Fruit fly (Drosophila melanogaster): ENCODE data around the gene fid.
A peak's percentile ranks its signal among the peaks of the same experiment; 100 is the strongest.

fid gene

dm6 chr3R:26014262-26014833 is 44.5 kb downstream of the fid start, which contains the start of gene Kaz-m1 (continued):
- TF ChIP-seq fd3F (GFP tag; optimal IDR thresholded peaks at IDR 0.05) (peak; percentile 15), Doc2 (GFP tag; IDR thresholded peaks at IDR 0.05) (no peak), CG13775 (GFP tag; optimal IDR thresholded peaks at IDR 0.05) (peak; percentile 7), Dll (GFP tag; IDR thresholded peaks at IDR 0.05; ENCODE audit: partially characterized antibody) (no peak), sima (GFP tag; optimal IDR thresholded peaks at IDR 0.05) (no peak), phol (tag; optimal IDR thresholded peaks at IDR 0.05) (peak; percentile 73), CG8944 (GFP tag; optimal IDR thresholded peaks at IDR 0.05) (no peak), Nf-YC (tag; optimal IDR thresholded peaks at IDR 0.05) (peak; percentile 32), CG15514 (GFP tag; optimal IDR thresholded peaks at IDR 0.05) (no peak), mirr (GFP tag; optimal IDR thresholded peaks at IDR 0.05) (peak; percentile 4), tio (GFP tag; optimal IDR thresholded peaks at IDR 0.05) (no peak), CG12769 (tag; optimal IDR thresholded peaks at IDR 0.05) (no peak), Rfx (GFP tag; IDR thresholded peaks at IDR 0.05) (peak; percentile 42; the same call in 1 of the 2 replicates), CG11093 (GFP tag; IDR thresholded peaks at IDR 0.05) (no peak), CG7271 (tag; optimal IDR thresholded peaks at IDR 0.05) (no peak), Six4 (GFP tag; optimal IDR thresholded peaks at IDR 0.05) (no peak), Sry-δ (GFP tag; optimal IDR thresholded peaks at IDR 0.05) (no peak), Vsx1 (GFP tag; optimal IDR thresholded peaks at IDR 0.05) (no peak), hkb (optimal IDR thresholded peaks at IDR 0.05) (no peak), hkb (GFP tag; IDR thresholded peaks at IDR 0.05) (peak; percentile 60), D19B (GFP tag; optimal IDR thresholded peaks at IDR 0.05) (no peak), CG16779 (GFP tag; IDR thresholded peaks at IDR 0.05) (no peak), CG1603 (tag; optimal IDR thresholded peaks at IDR 0.05) (no peak), CG9932 (GFP tag; IDR thresholded peaks at IDR 0.05) (peak; percentile 37; the same call in 1 of the 2 replicates), dmrt11E (tag; optimal IDR thresholded peaks at IDR 0.05) (peak; percentile 73), gcm (GFP tag; optimal IDR thresholded peaks at IDR 0.05) (peak; percentile 58), Lpt (GFP tag; optimal IDR thresholded peaks at IDR 0.05) (no peak), ind (GFP tag; optimal IDR thresholded peaks at IDR 0.05) (peak; percentile 9), onecut (GFP tag; IDR thresholded peaks at IDR 0.05) (no peak), twi (tag; optimal IDR thresholded peaks at IDR 0.05) (no peak), Bteb2 (GFP tag; optimal IDR thresholded peaks at IDR 0.05) (no peak), CG10209 (GFP tag; optimal IDR thresholded peaks at IDR 0.05) (peak; percentile 46), NFAT (GFP tag; IDR thresholded peaks at IDR 0.05) (no peak), D (optimal IDR thresholded peaks at IDR 0.05) (no peak), D (GFP tag; optimal IDR thresholded peaks at IDR 0.05) (peak; percentile 17), exex (tag; optimal IDR thresholded peaks at IDR 0.05) (peak; percentile 41), HmgZ (tag; optimal IDR thresholded peaks at IDR 0.05) (peak; percentile 39), ab (GFP tag; optimal IDR thresholded peaks at IDR 0.05) (no peak), CG7987 (GFP tag; optimal IDR thresholded peaks at IDR 0.05) (no peak), ken (GFP tag; IDR thresholded peaks at IDR 0.05) (no peak), cwo (GFP tag; optimal IDR thresholded peaks at IDR 0.05) (peak; percentile 47), CrebB (tag; optimal IDR thresholded peaks at IDR 0.05) (no peak), Opbp (GFP tag; IDR thresholded peaks at IDR 0.05; ENCODE audit: partially characterized antibody) (no peak), shn (GFP tag; optimal IDR thresholded peaks at IDR 0.05) (no peak), Ets97D (GFP tag; optimal IDR thresholded peaks at IDR 0.05) (no peak), CG8478 (optimal IDR thresholded peaks at IDR 0.05) (no peak), CG8281 (tag; optimal IDR thresholded peaks at IDR 0.05) (peak; percentile 39), fd102C (GFP tag; optimal IDR thresholded peaks at IDR 0.05) (no peak), disco-r (GFP tag; optimal IDR thresholded peaks at IDR 0.05) (no peak), Usf (GFP tag; optimal IDR thresholded peaks at IDR 0.05) (no peak), Atf3 (GFP tag; optimal IDR thresholded peaks at IDR 0.05) (no peak), pzg (GFP tag; optimal IDR thresholded peaks at IDR 0.05) (no peak)
